Fruit fly (Drosophila melanogaster): ENCODE measurements around the gene Rubicon.

DNA sequence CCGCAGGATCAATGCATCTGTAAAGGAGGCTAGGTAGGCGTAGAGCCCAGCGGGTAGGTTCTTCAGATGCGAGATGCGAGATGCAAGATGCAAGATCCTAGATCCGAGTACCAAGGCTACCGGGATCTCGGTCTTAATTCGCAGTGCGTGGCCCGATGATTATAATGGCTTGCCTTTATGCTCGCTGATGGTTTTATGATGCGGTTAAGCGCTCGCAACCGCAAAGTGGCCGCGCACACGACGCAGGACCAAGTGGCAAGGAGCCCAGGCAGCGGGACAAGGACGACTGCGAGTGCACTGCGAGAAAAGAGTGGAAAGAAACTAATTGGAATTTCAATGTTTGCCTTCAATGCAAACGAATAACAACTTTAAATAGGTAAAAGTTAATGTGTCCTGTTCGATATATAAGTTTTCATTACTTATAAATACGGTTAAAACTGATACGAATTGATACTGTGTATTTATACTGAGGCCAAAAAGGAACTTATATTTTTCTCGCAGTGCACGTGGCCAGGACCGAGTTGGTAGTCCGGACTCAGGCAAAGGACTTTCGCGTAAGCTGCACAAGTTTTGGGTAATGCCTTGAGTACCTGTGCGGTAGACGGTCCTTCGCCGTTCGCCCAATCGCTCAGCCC, 22.8 kb upstream of the Rubicon start:
- no peak for TF ChIP-seq GATAd (GFP tag; optimal IDR thresholded peaks at IDR 0.05)
- TF ChIP-seq pan (optimal IDR thresholded peaks at IDR 0.05), result no peak
